Fruit fly (Drosophila melanogaster): Measurements from ENCODE around the gene Septin4.

dm6 chrX:16644535-16645131, 50.3 kb downstream of the Septin4 start:
- TF ChIP-seq CG14655 (GFP tag; optimal IDR thresholded peaks at IDR 0.05) (no peak), Snoo (tag; optimal IDR thresholded peaks at IDR 0.05) (no peak), Pif1A (GFP tag; optimal IDR thresholded peaks at IDR 0.05) (no peak), CG17806 (tag; optimal IDR thresholded peaks at IDR 0.05) (no peak)

All from whole organism, pupa.